Worm (Caenorhabditis elegans) whole organism, late embryonic: ENCODE data around the gene col-187.

ENCODE experiments used
- nhr-11 ChIP-seq: fragments of 150-350 bp; optimal IDR thresholded peaks from 2 replicates; lab custom pipeline; 2014; ENCODE audit warnings: missing biosample characterization, missing genetic modification characterization
- zip-5 ChIP-seq: sonication (generic microtip); optimal IDR thresholded peaks from 2 replicates; lab custom pipeline; 2016; ENCODE audit warnings: missing genetic modification characterization, missing compliant biosample characterization

DNA sequence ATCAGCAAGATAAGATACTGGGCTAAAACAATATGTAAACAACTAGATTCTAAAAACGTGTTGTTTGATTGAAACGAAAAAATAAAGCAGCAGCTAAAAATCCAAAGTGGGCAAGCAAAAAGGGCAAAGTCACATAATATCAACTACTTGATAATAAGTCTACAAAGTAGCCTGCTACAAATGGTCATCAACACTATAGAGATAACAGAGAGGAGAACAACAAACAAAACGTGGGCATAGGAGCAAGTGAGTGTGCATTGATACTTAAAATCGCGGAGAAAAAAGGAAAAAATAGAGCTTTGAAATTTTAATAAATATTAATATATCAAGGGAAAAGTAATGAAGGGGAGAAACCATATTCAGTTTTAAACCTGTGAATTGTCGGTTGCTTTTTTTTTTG is 30.9 kb upstream of the col-187 start:
- no peak for TF ChIP-seq zip-5 (tag; lab: Kevin White, UChicago)
- no peak for TF ChIP-seq nhr-11 (tag; lab: Kevin White, UChicago)
